Worm (Caenorhabditis elegans) whole organism, L2 larva: ENCODE data around the gene T24B8.3.
A peak's percentile ranks its signal among the peaks of the same experiment; 100 is the strongest.

ENCODE experiments used
- F13H6.1 ChIP-seq: sonication (generic microtip); optimal IDR thresholded peaks from 2 replicates; lab custom pipeline; 2016; ENCODE audit warnings: missing genetic modification characterization, missing compliant biosample characterization
- R02D3.7 ChIP-seq: fragments of 150-350 bp; optimal IDR thresholded peaks from 2 replicates; lab custom pipeline; 2014; ENCODE audit warnings: missing biosample characterization, missing genetic modification characterization
- Y55F3AM.14 ChIP-seq: fragments of 200-800 bp; sonication (Bioruptor generic); optimal IDR thresholded peaks from 2 replicates; lab custom pipeline; 2018; ENCODE audit warnings: mild to moderate bottlenecking, missing genetic modification characterization, missing compliant biosample characterization
- ZK546.5 ChIP-seq: sonication (generic microtip); optimal IDR thresholded peaks from 2 replicates; lab custom pipeline; 2017; ENCODE audit warnings: missing biosample characterization, missing genetic modification characterization
- aly-2 ChIP-seq: fragments of 150-350 bp; optimal IDR thresholded peaks from 2 replicates; lab custom pipeline; 2014; ENCODE audit warnings: missing biosample characterization, missing genetic modification characterization
- ama-1 ChIP-seq: fragments of 150-350 bp; optimal IDR thresholded peaks from 2 replicates; lab custom pipeline; 2018; ENCODE audit warnings: inconsistent platforms
- ceh-16 ChIP-seq: fragments of 150-350 bp; optimal IDR thresholded peaks from 2 replicates; lab custom pipeline; 2014; ENCODE audit warnings: missing biosample characterization, missing genetic modification characterization
- ceh-82 ChIP-seq: fragments of 150-350 bp; optimal IDR thresholded peaks from 2 replicates; lab custom pipeline; 2014; ENCODE audit warnings: missing biosample characterization, missing genetic modification characterization
- dmd-4 ChIP-seq: sonication (generic microtip); optimal IDR thresholded peaks from 2 replicates; lab custom pipeline; 2017; ENCODE audit warnings: missing biosample characterization, missing genetic modification characterization
- egl-27 ChIP-seq: sonication (generic microtip); optimal IDR thresholded peaks from 3 replicates; lab custom pipeline; 2017; ENCODE audit warnings: missing biosample characterization, missing genetic modification reagents, missing genetic modification characterization
- elt-1 ChIP-seq: fragments of 150-350 bp; optimal IDR thresholded peaks from 2 replicates; lab custom pipeline; 2014; ENCODE audit warnings: missing biosample characterization, missing genetic modification characterization
- fos-1 ChIP-seq: fragments of 150-350 bp; optimal IDR thresholded peaks from 2 replicates; lab custom pipeline; 2014; ENCODE audit warnings: missing biosample characterization, missing genetic modification characterization
- lin-11 ChIP-seq: fragments of 150-350 bp; sonication (generic microtip); optimal IDR thresholded peaks from 2 replicates; lab custom pipeline; 2014; ENCODE audit warnings: missing biosample characterization, missing genetic modification characterization, inconsistent platforms, mixed read lengths
- lin-13 ChIP-seq: fragments of 150-350 bp; optimal IDR thresholded peaks from 2 replicates; lab custom pipeline; 2014; ENCODE audit warnings: missing biosample characterization, missing genetic modification reagents, missing genetic modification characterization
- lin-39 ChIP-seq: fragments of 150-350 bp; optimal IDR thresholded peaks from 2 replicates; lab custom pipeline; 2014; ENCODE audit warnings: missing biosample characterization, missing genetic modification reagents, missing genetic modification characterization
- lsy-2 ChIP-seq, 2 experiments: fragments of 150-350 bp in 1 of 2; sonication (generic microtip) in 1 of 2; optimal IDR thresholded peaks; 2 replicates each; lab custom pipeline; 2014 to 2017; ENCODE audit warnings: missing biosample characterization in 2 of 2, missing genetic modification characterization in 2 of 2
- mab-5 ChIP-seq: fragments of 150-350 bp; optimal IDR thresholded peaks from 2 replicates; lab custom pipeline; 2014; ENCODE audit warnings: missing biosample characterization, missing genetic modification characterization
- mbf-1 ChIP-seq: sonication (generic microtip); optimal IDR thresholded peaks from 2 replicates; lab custom pipeline; 2017; ENCODE audit warnings: missing biosample characterization, missing genetic modification characterization
- mdl-1 ChIP-seq, 2 experiments: fragments of 150-350 bp in 1 of 2; sonication (generic microtip) in 1 of 2; optimal IDR thresholded peaks; 2 replicates each; lab custom pipeline; 2017; ENCODE audit warnings: missing biosample characterization in 2 of 2, missing genetic modification characterization in 2 of 2
- nhr-10 ChIP-seq: sonication (generic microtip); optimal IDR thresholded peaks from 2 replicates; lab custom pipeline; 2017; ENCODE audit warnings: missing biosample characterization, missing genetic modification characterization
- nhr-11 ChIP-seq: fragments of 150-350 bp; optimal IDR thresholded peaks from 2 replicates; lab custom pipeline; 2014; ENCODE audit warnings: missing biosample characterization, missing genetic modification characterization
- nhr-12 ChIP-seq: fragments of 150-350 bp; optimal IDR thresholded peaks from 2 replicates; lab custom pipeline; 2014; ENCODE audit warnings: missing biosample characterization, missing genetic modification characterization
- nhr-21 ChIP-seq: fragments of 150-350 bp; optimal IDR thresholded peaks from 2 replicates; lab custom pipeline; 2014; ENCODE audit warnings: missing biosample characterization, missing genetic modification characterization
- nhr-23 ChIP-seq: fragments of 150-350 bp; optimal IDR thresholded peaks from 2 replicates; lab custom pipeline; 2014; ENCODE audit warnings: missing biosample characterization, missing genetic modification reagents, missing genetic modification characterization
- nhr-237 ChIP-seq: fragments of 150-350 bp; optimal IDR thresholded peaks from 2 replicates; lab custom pipeline; 2014; ENCODE audit warnings: missing biosample characterization, missing genetic modification characterization
- nhr-25 ChIP-seq: fragments of 150-350 bp; sonication (generic microtip); optimal IDR thresholded peaks from 3 replicates; lab custom pipeline; 2014; ENCODE audit warnings: missing biosample characterization, missing genetic modification characterization
- nhr-6 ChIP-seq: fragments of 150-350 bp; optimal IDR thresholded peaks from 2 replicates; lab custom pipeline; 2014; ENCODE audit warnings: missing biosample characterization, missing genetic modification characterization
- nhr-77 ChIP-seq: fragments of 150-350 bp; optimal IDR thresholded peaks from 2 replicates; lab custom pipeline; 2014; ENCODE audit warnings: missing biosample characterization, missing genetic modification characterization
- peb-1 ChIP-seq: fragments of 150-350 bp; optimal IDR thresholded peaks from 2 replicates; lab custom pipeline; 2014; ENCODE audit warnings: missing biosample characterization, missing genetic modification characterization
- skn-1 ChIP-seq: sonication (generic microtip); optimal IDR thresholded peaks from 2 replicates; lab custom pipeline; 2017; ENCODE audit warnings: missing biosample characterization, missing genetic modification characterization
- sma-3 ChIP-seq: sonication (generic microtip); optimal IDR thresholded peaks from 2 replicates; lab custom pipeline; 2016; ENCODE audit warnings: missing genetic modification reagents, missing genetic modification characterization, missing compliant biosample characterization
- sma-9 ChIP-seq, 2 experiments: fragments of 150-350 bp in 1 of 2; sonication (generic microtip) in 1 of 2; optimal IDR thresholded peaks; 2 replicates each; lab custom pipeline; 2014 to 2016; ENCODE audit warnings: missing genetic modification characterization in 2 of 2, mild to moderate bottlenecking in 1 of 2, missing biosample characterization in 1 of 2, missing compliant biosample characterization in 1 of 2, missing genetic modification reagents in 1 of 2, moderate library complexity in 1 of 2
- snpc-4 ChIP-seq: fragments of 150-350 bp; optimal IDR thresholded peaks from 2 replicates; lab custom pipeline; 2014; ENCODE audit warnings: missing biosample characterization, missing genetic modification characterization
- unc-39 ChIP-seq: fragments of 150-350 bp; optimal IDR thresholded peaks from 2 replicates; lab custom pipeline; 2014; ENCODE audit warnings: missing biosample characterization, missing genetic modification characterization
- unc-55 ChIP-seq: fragments of 150-350 bp; sonication (generic microtip); optimal IDR thresholded peaks from 3 replicates; lab custom pipeline; 2014; ENCODE audit warnings: missing biosample characterization, missing genetic modification reagents, missing genetic modification characterization
- unc-62 ChIP-seq: fragments of 150-350 bp; optimal IDR thresholded peaks from 2 replicates; lab custom pipeline; 2014; ENCODE audit warnings: missing biosample characterization, missing genetic modification reagents, missing genetic modification characterization
- zag-1 ChIP-seq: fragments of 150-350 bp; optimal IDR thresholded peaks from 2 replicates; lab custom pipeline; 2014; ENCODE audit warnings: missing biosample characterization, missing genetic modification characterization
- ztf-1 ChIP-seq: fragments of 200-800 bp; sonication (Bioruptor generic); conservative IDR thresholded peaks from 2 replicates; pipeline ENCODE4 v1.3.6; 2022; ENCODE audit warnings: missing genetic modification characterization, missing compliant biosample characterization
- ztf-11 ChIP-seq: sonication (generic microtip); optimal IDR thresholded peaks from 2 replicates; lab custom pipeline; 2017; ENCODE audit warnings: missing biosample characterization, missing genetic modification characterization

T24B8.3 gene

ce11 chrII:9070740-9071139 lies 9.8 kb upstream of the T24B8.3 start, which contains the start of gene T24B8.4:
T24B8.4 (minus strand) TSS chrII:9070840.
- TF ChIP-seq nhr-12 (tag; lab: Kevin White, UChicago) (no peak), nhr-23 (no peak), peb-1 (tag; lab: Kevin White, UChicago) (no peak), ztf-11 (no peak), egl-27 (no peak), nhr-25 (tag; lab: Kevin White, UChicago) (no peak), ceh-16 (no peak), elt-1 (tag; lab: Kevin White, UChicago) (no peak), ZK546.5 (tag; lab: Kevin White, UChicago) (no peak), unc-39 (tag; lab: Kevin White, UChicago) (no peak), nhr-21 (tag; lab: Kevin White, UChicago) (no peak), zag-1 (tag; lab: Kevin White, UChicago) (no peak), nhr-10 (tag; lab: Kevin White, UChicago) (no peak), ama-1 (lab: Kevin White, UChicago) (no peak), F13H6.1 (no peak), lin-11 (tag; lab: Kevin White, UChicago) (no peak), mbf-1 (tag; lab: Kevin White, UChicago) (no peak), mdl-1 (tag; optimal IDR thresholded peaks at IDR 0.05; lab: Kevin White, UChicago) (no peak)

- TF ChIP-seq unc-55 (no peak), nhr-12 (tag; lab: Kevin White, UChicago) (no peak), nhr-77 (no peak), ZK546.5 (tag; lab: Kevin White, UChicago) (no peak), peb-1 (tag; lab: Kevin White, UChicago) (no peak), unc-62 (GFP tag; lab: Kevin White, UChicago) (no peak), ceh-16 (no peak), mab-5 (no peak), lin-13 (GFP tag; lab: Kevin White, UChicago) (no peak), zag-1 (tag; lab: Kevin White, UChicago) (no peak), Y55F3AM.14 (GFP tag; lab: Kevin White, UChicago) (no peak), dmd-4 (tag; lab: Kevin White, UChicago) (no peak), nhr-6 (tag; lab: Kevin White, UChicago) (no peak), fos-1 (no peak), lin-39 (tag; lab: Kevin White, UChicago) (no peak), R02D3.7 (tag; lab: Kevin White, UChicago) (no peak), nhr-237 (tag; lab: Kevin White, UChicago) (no peak), ceh-82 (tag; lab: Kevin White, UChicago) (no peak), skn-1 (tag; lab: Kevin White, UChicago) (no peak), egl-27 (no peak)
These were observed 8.9 kb upstream of the T24B8.3 start for ce11 chrII:9069836-9070235.

- peak; percentile 21 for TF ChIP-seq nhr-25 (tag; lab: Kevin White, UChicago)
- TF ChIP-seq lsy-2 (tag; optimal IDR thresholded peaks at IDR 0.05; lab: Kevin White, UChicago), result no peak
- TF ChIP-seq snpc-4 (tag; lab: Kevin White, UChicago), result no peak
- TF ChIP-seq egl-27, result no peak
- TF ChIP-seq elt-1 (tag; lab: Kevin White, UChicago), result peak; percentile 82
- TF ChIP-seq ama-1 (lab: Kevin White, UChicago), result no peak
- TF ChIP-seq lin-11 (tag; lab: Kevin White, UChicago), result no peak
- no peak for TF ChIP-seq fos-1
- peak; percentile 6 for TF ChIP-seq sma-9 (GFP tag; optimal IDR thresholded peaks at IDR 0.05; lab: Kevin White, UChicago)
- no peak for TF ChIP-seq sma-9 (tag; optimal IDR thresholded peaks at IDR 0.05; lab: Kevin White, UChicago)
- no peak for TF ChIP-seq zag-1 (tag; lab: Kevin White, UChicago)
- TF ChIP-seq nhr-11 (tag; lab: Kevin White, UChicago), result no peak
- TF ChIP-seq ceh-16, result peak; percentile 73
- no peak for TF ChIP-seq aly-2 (tag; lab: Kevin White, UChicago)
- no peak for TF ChIP-seq ztf-1 (GFP tag; lab: Robert Waterston, UW)
- peak; percentile 20 for TF ChIP-seq nhr-6 (tag; lab: Kevin White, UChicago)
- TF ChIP-seq nhr-23, result peak; percentile 91
- TF ChIP-seq unc-39 (tag; lab: Kevin White, UChicago), result no peak
- TF ChIP-seq unc-62 (GFP tag; lab: Kevin White, UChicago), result no peak
- no peak for TF ChIP-seq sma-3
These were observed 3.5 kb upstream of the T24B8.3 start for ce11 chrII:9064437-9064836.
